Fruit fly (Drosophila melanogaster): Measurements from ENCODE around the gene cutlet.

DNA sequence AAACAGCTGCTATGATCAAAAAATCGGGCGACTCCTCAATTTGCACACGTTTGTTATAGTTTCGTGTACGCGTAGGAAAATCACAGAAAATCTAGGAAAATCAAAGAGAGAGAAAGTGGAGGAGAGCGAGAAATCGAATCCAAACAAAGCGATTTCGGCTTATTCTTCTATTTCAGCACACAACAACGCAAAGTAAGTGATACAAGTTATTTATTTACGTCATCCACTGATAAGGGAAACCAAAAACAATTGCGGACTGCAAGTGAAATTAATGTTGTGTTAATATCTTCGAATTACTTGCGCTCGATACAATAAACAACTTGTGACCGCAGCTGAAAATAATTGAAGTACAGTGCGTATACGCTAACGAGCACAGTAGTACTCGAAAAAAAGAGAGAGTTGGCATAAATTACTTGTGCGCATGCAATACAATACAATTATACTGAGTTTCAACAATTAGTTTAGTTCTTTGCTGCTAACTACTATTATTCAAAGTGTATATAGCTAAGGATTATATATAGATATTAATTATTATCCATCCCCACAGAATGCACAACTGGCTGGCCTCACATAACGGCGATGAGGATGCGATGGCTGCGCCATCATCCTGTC, 2.1 kb upstream of the cutlet start:
- no peak for TF ChIP-seq CG8478 (optimal IDR thresholded peaks at IDR 0.05)
- no peak for TF ChIP-seq CTCF (optimal IDR thresholded peaks at IDR 0.05)
